Worm (Caenorhabditis elegans) whole organism, young adult: ENCODE data around the gene ccz-1.

ENCODE experiments used
- B0035.1 ChIP-seq: sonication (generic microtip); optimal IDR thresholded peaks from 2 replicates; lab custom pipeline; 2016; ENCODE audit warnings: missing genetic modification characterization, mild to moderate bottlenecking, missing compliant biosample characterization, missing genotype, missing genetic modification reagents
- C06A6.2 ChIP-seq: fragments of 200-800 bp; sonication (Bioruptor generic); conservative IDR thresholded peaks from 2 replicates; pipeline ENCODE4 v1.3.6; 2022; ENCODE audit warnings: missing genetic modification characterization, missing compliant biosample characterization
- F33H1.4 ChIP-seq: fragments of 200-800 bp; sonication (Bioruptor generic); IDR thresholded peaks from 2 replicates; pipeline ENCODE4 v1.3.6; 2022; ENCODE audit warnings: missing genetic modification reagents, missing genetic modification characterization, missing compliant biosample characterization
- F39B2.1 ChIP-seq: fragments of 200-800 bp; sonication (Bioruptor generic); IDR thresholded peaks from 2 replicates; pipeline ENCODE4 v1.3.6; 2022; ENCODE audit warnings: missing genetic modification reagents, missing genetic modification characterization, missing compliant biosample characterization
- F49E8.2 ChIP-seq: sonication (generic microtip); optimal IDR thresholded peaks from 3 replicates; lab custom pipeline; 2017; ENCODE audit warnings: missing genetic modification characterization, mild to moderate bottlenecking, missing compliant biosample characterization, antibody characterized with exemption, moderate library complexity; ENCODE audit not compliant: insufficient read depth
- F55B11.4 ChIP-seq: sonication (generic microtip); optimal IDR thresholded peaks from 2 replicates; lab custom pipeline; 2016; ENCODE audit warnings: missing compliant biosample characterization, missing genetic modification characterization, borderline replicate concordance; ENCODE audit not compliant: insufficient read depth
- F57A8.1 ChIP-seq: fragments of 200-800 bp; sonication (Bioruptor generic); optimal IDR thresholded peaks from 2 replicates; lab custom pipeline; 2018; ENCODE audit warnings: mild to moderate bottlenecking, missing genetic modification characterization, moderate library complexity, missing compliant biosample characterization
- T26A5.8 ChIP-seq: sonication (generic microtip); optimal IDR thresholded peaks from 2 replicates; lab custom pipeline; 2016; ENCODE audit warnings: missing genetic modification characterization, missing compliant biosample characterization
- Y53F4B.3 ChIP-seq: fragments of 200-800 bp; sonication (Bioruptor generic); IDR thresholded peaks from 2 replicates; pipeline ENCODE4 v1.3.6; 2022; ENCODE audit warnings: missing genetic modification reagents, missing genetic modification characterization, missing compliant biosample characterization
- aptf-2 ChIP-seq: fragments of 200-800 bp; sonication (Bioruptor generic); conservative IDR thresholded peaks from 2 replicates; pipeline ENCODE4 v1.3.6; 2022; ENCODE audit warnings: missing genetic modification reagents, missing genetic modification characterization, missing compliant biosample characterization
- athp-1 ChIP-seq: sonication (generic microtip); optimal IDR thresholded peaks from 2 replicates; lab custom pipeline; 2017; ENCODE audit warnings: mild to moderate bottlenecking, missing genetic modification characterization, missing compliant biosample characterization
- attf-3 ChIP-seq: fragments of 200-800 bp; sonication (Bioruptor generic); conservative IDR thresholded peaks from 2 replicates; pipeline ENCODE4 v1.3.6; 2022; ENCODE audit warnings: missing genetic modification reagents, missing genetic modification characterization, missing compliant biosample characterization
- ccch-3 ChIP-seq: fragments of 200-800 bp; sonication (Bioruptor generic); optimal IDR thresholded peaks from 2 replicates; lab custom pipeline; 2018; ENCODE audit warnings: mild to moderate bottlenecking, missing genetic modification characterization, missing compliant biosample characterization
- ceh-100 ChIP-seq: fragments of 200-800 bp; sonication (Bioruptor generic); IDR thresholded peaks from 2 replicates; pipeline ENCODE4 v1.3.6; 2022; ENCODE audit warnings: missing genetic modification reagents, missing genetic modification characterization, missing compliant biosample characterization
- die-1 ChIP-seq: sonication (generic microtip); optimal IDR thresholded peaks from 2 replicates; lab custom pipeline; 2016; ENCODE audit warnings: missing genotype, mild to moderate bottlenecking, missing genetic modification characterization, missing compliant biosample characterization
- dox-1 ChIP-seq: fragments of 200-800 bp; sonication (Bioruptor generic); IDR thresholded peaks from 2 replicates; pipeline ENCODE4 v1.3.6; 2022; ENCODE audit warnings: missing genetic modification reagents, missing genetic modification characterization, missing compliant biosample characterization
- efl-1 ChIP-seq: fragments of 150-350 bp; optimal IDR thresholded peaks from 2 replicates; lab custom pipeline; 2014; ENCODE audit warnings: missing biosample characterization, missing genetic modification reagents, missing genetic modification characterization
- ekl-4 ChIP-seq: fragments of 200-800 bp; sonication (Bioruptor generic); IDR thresholded peaks from 2 replicates; pipeline ENCODE4 v1.3.6; 2022; ENCODE audit warnings: missing genetic modification reagents, missing genetic modification characterization, missing compliant biosample characterization
- gei-17 ChIP-seq: fragments of 200-800 bp; sonication (Bioruptor generic); optimal IDR thresholded peaks from 2 replicates; lab custom pipeline; 2018; ENCODE audit warnings: mild to moderate bottlenecking, missing genetic modification characterization, missing compliant biosample characterization
- him-1 ChIP-seq: sonication (generic microtip); optimal IDR thresholded peaks from 2 replicates; lab custom pipeline; 2016; ENCODE audit warnings: missing genotype, missing genetic modification reagents, missing genetic modification characterization, missing compliant biosample characterization
- hmg-20 ChIP-seq: fragments of 200-800 bp; sonication (Bioruptor generic); IDR thresholded peaks from 2 replicates; pipeline ENCODE4 v1.3.6; 2022; ENCODE audit warnings: missing genetic modification reagents, missing genetic modification characterization, missing compliant biosample characterization
- hrde-1 ChIP-seq: sonication (generic microtip); optimal IDR thresholded peaks from 2 replicates; lab custom pipeline; 2016; ENCODE audit warnings: missing genetic modification characterization, mild to moderate bottlenecking, missing compliant biosample characterization, moderate library complexity, missing genotype, missing genetic modification reagents, borderline replicate concordance
- hsf-1 ChIP-seq: fragments of 200-800 bp; sonication (Bioruptor generic); IDR thresholded peaks from 2 replicates; pipeline ENCODE4 v1.3.6; 2022; ENCODE audit warnings: missing genetic modification reagents, missing genetic modification characterization, missing compliant biosample characterization
- let-526 ChIP-seq: fragments of 200-800 bp; sonication (Bioruptor generic); IDR thresholded peaks from 2 replicates; pipeline ENCODE4 v1.3.6; 2022; ENCODE audit warnings: missing genetic modification reagents, missing genetic modification characterization, missing compliant biosample characterization
- lin-40 ChIP-seq: sonication (generic microtip); optimal IDR thresholded peaks from 2 replicates; lab custom pipeline; 2016; ENCODE audit warnings: missing genetic modification characterization, mild to moderate bottlenecking, missing compliant biosample characterization, missing genotype, missing genetic modification reagents
- lin-54 ChIP-seq: fragments of 200-800 bp; sonication (Bioruptor generic); optimal IDR thresholded peaks from 2 replicates; lab custom pipeline; 2018; ENCODE audit warnings: mild to moderate bottlenecking, missing genetic modification characterization, missing compliant biosample characterization
- madf-10 ChIP-seq: sonication (generic microtip); optimal IDR thresholded peaks from 2 replicates; lab custom pipeline; 2016; ENCODE audit warnings: mild to moderate bottlenecking, missing genetic modification characterization, missing compliant biosample characterization
- nhr-27 ChIP-seq: fragments of 200-800 bp; sonication (Bioruptor generic); optimal IDR thresholded peaks from 2 replicates; lab custom pipeline; 2018; ENCODE audit warnings: mild to moderate bottlenecking, missing genetic modification characterization, moderate library complexity, missing compliant biosample characterization
- nhr-90 ChIP-seq: sonication (generic microtip); optimal IDR thresholded peaks from 2 replicates; lab custom pipeline; 2016; ENCODE audit warnings: missing genotype, mild to moderate bottlenecking, missing genetic modification characterization, missing compliant biosample characterization
- rcor-1 ChIP-seq: fragments of 200-800 bp; sonication (Bioruptor generic); IDR thresholded peaks from 2 replicates; pipeline ENCODE4 v1.3.6; 2022; ENCODE audit warnings: missing genetic modification reagents, missing genetic modification characterization, missing compliant biosample characterization
- repo-1 ChIP-seq: sonication (generic microtip); optimal IDR thresholded peaks from 2 replicates; lab custom pipeline; 2017; ENCODE audit warnings: mild to moderate bottlenecking, missing genetic modification characterization, missing compliant biosample characterization
- sdz-38 ChIP-seq: sonication (generic microtip); optimal IDR thresholded peaks from 2 replicates; lab custom pipeline; 2016; ENCODE audit warnings: missing genotype, missing genetic modification characterization, missing compliant biosample characterization
- sea-2 ChIP-seq: fragments of 200-800 bp; sonication (Bioruptor generic); IDR thresholded peaks from 2 replicates; pipeline ENCODE4 v1.3.6; 2022; ENCODE audit warnings: missing genetic modification characterization, missing compliant biosample characterization
- snpc-1.3 ChIP-seq: sonication (generic microtip); optimal IDR thresholded peaks from 2 replicates; lab custom pipeline; 2017; ENCODE audit warnings: missing genetic modification characterization, mild to moderate bottlenecking, missing compliant biosample characterization, antibody characterized with exemption, moderate library complexity, missing genotype, missing genetic modification reagents; ENCODE audit not compliant: insufficient read depth
- sptf-2 ChIP-seq: fragments of 200-800 bp; sonication (Bioruptor generic); optimal IDR thresholded peaks from 2 replicates; lab custom pipeline; 2018; ENCODE audit warnings: mild to moderate bottlenecking, missing genetic modification characterization, missing compliant biosample characterization
- tlf-1 ChIP-seq: fragments of 200-800 bp; sonication (Bioruptor generic); optimal IDR thresholded peaks from 2 replicates; lab custom pipeline; 2018; ENCODE audit warnings: mild to moderate bottlenecking, missing genetic modification characterization, missing compliant biosample characterization
- unc-62 ChIP-seq: fragments of 150-350 bp; optimal IDR thresholded peaks from 2 replicates; lab custom pipeline; 2014; ENCODE audit warnings: missing biosample characterization, missing genetic modification reagents, missing genetic modification characterization
- zim-3 ChIP-seq: sonication (generic microtip); optimal IDR thresholded peaks from 2 replicates; lab custom pipeline; 2017; ENCODE audit warnings: mild to moderate bottlenecking, missing genetic modification characterization, moderate library complexity, missing compliant biosample characterization
- ztf-18 ChIP-seq: sonication (generic microtip); optimal IDR thresholded peaks from 2 replicates; lab custom pipeline; 2016; ENCODE audit warnings: missing genotype, mild to moderate bottlenecking, missing genetic modification characterization, missing compliant biosample characterization

Gene ccz-1

DNA sequence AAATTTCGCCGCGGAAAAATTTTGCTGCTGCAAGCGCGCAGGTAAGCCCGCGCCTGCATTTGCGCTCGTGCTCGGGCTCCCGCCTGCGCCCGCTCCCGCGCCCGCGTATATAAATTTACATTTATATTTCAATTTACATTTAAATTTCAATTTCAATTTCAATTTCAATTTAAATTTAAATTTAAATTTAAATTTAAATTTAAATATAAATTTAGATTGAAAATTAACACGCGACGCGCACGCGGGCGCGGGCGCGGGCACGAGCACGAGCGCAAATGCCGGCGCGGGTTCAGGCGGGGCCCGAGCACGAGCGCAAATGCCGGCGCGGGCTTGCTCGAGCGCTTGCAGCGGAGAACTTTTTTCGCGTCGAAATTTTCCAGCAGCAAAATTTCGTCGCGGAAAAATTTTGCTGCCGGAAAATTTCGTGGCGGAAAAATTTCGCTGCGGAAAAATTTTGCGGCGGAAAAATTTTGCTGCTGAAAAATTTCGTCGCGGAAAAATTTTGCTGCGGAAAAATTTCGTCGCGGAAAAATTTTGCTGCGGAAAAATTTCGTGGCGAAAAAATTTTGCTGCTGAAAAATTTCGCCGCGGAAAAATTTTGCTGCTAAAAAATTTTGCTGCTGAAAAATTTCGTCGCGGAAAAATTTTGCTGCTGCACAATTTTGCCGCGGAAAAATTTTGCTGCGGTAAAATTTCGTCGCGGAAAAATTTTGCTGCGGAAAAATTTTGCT, 32.7 kb upstream of the ccz-1 start (continued):
- TF ChIP-seq F33H1.4 (GFP tag; lab: Robert Waterston, UW), result peak; percentile 5; the same call in 1 of the 2 replicates
- TF ChIP-seq him-1 (tag; lab: Kevin White, UChicago), result no peak
- peak; percentile 3 for TF ChIP-seq lin-54 (GFP tag; lab: Kevin White, UChicago)
- no peak for TF ChIP-seq F39B2.1 (GFP tag; lab: Robert Waterston, UW)
- no peak for TF ChIP-seq gei-17 (GFP tag; lab: Kevin White, UChicago)
- TF ChIP-seq ekl-4 (GFP tag; lab: Robert Waterston, UW), result no peak
- TF ChIP-seq nhr-90 (tag; lab: Kevin White, UChicago), result no peak
- TF ChIP-seq repo-1 (tag; lab: Kevin White, UChicago), result no peak
- TF ChIP-seq F49E8.2 (tag; lab: Kevin White, UChicago), result no peak
- TF ChIP-seq unc-62 (GFP tag; lab: Kevin White, UChicago), result no peak
- TF ChIP-seq hrde-1 (tag; lab: Kevin White, UChicago), result no peak
- no peak for TF ChIP-seq zim-3 (tag; lab: Kevin White, UChicago)
- no peak for TF ChIP-seq athp-1
- TF ChIP-seq die-1 (tag; lab: Kevin White, UChicago), result peak; percentile 22
- TF ChIP-seq attf-3 (GFP tag; lab: Robert Waterston, UW), result peak; percentile 27; the same call in 1 of the 2 replicates
- no peak for TF ChIP-seq F55B11.4 (tag; lab: Kevin White, UChicago)
- TF ChIP-seq sptf-2 (GFP tag; lab: Kevin White, UChicago), result no peak
- peak; percentile 38; the same call in 1 of the 2 replicates for TF ChIP-seq C06A6.2 (GFP tag; lab: Robert Waterston, UW)
- peak; percentile 12; the same call in 1 of the 2 replicates for TF ChIP-seq hsf-1 (GFP tag; lab: Robert Waterston, UW)
- TF ChIP-seq B0035.1 (tag; lab: Kevin White, UChicago), result no peak
- no peak for TF ChIP-seq F57A8.1
- TF ChIP-seq tlf-1, result no peak
- no peak for TF ChIP-seq rcor-1
- no peak for TF ChIP-seq lin-40 (tag; lab: Kevin White, UChicago)
- TF ChIP-seq sea-2, result 0 out of 2 replicates have a peak, but pooled peaks have one; percentile 81
- no peak; the same call in 1 of the 2 replicates for TF ChIP-seq Y53F4B.3 (GFP tag; lab: Robert Waterston, UW)
- no peak for TF ChIP-seq nhr-27
- no peak for TF ChIP-seq ccch-3 (GFP tag; lab: Kevin White, UChicago)
- no peak; the same call in 1 of the 2 replicates for TF ChIP-seq let-526 (GFP tag; lab: Robert Waterston, UW)
- no peak; the same call in none of the 2 replicates for TF ChIP-seq dox-1 (GFP tag; lab: Robert Waterston, UW)
- TF ChIP-seq hmg-20, result no peak
- TF ChIP-seq T26A5.8, result no peak
- no peak; the same call in 1 of the 2 replicates for TF ChIP-seq ceh-100 (GFP tag; lab: Robert Waterston, UW)
- TF ChIP-seq aptf-2 (GFP tag; lab: Robert Waterston, UW), result 0 out of 2 replicates have a peak, but pooled peaks have one; percentile 22
- no peak for TF ChIP-seq ztf-18 (tag; lab: Kevin White, UChicago)
- no peak for TF ChIP-seq snpc-1.3 (tag; lab: Kevin White, UChicago)
- TF ChIP-seq sdz-38 (tag; lab: Kevin White, UChicago), result no peak
- no peak for TF ChIP-seq efl-1 (GFP tag; lab: Kevin White, UChicago)
- no peak for TF ChIP-seq madf-10 (tag; lab: Kevin White, UChicago)
